Fruit fly (Drosophila melanogaster) whole organism, embryonic: ENCODE data around the gene CG13000.
A peak's percentile ranks its signal among the peaks of the same experiment; 100 is the strongest.

Experiments used
- Abd-B ChIP-seq: fragments of 200-800 bp; sonication (Bioruptor generic); optimal IDR thresholded peaks from 2 replicates; lab custom pipeline; 2018; ENCODE audit warnings: missing biosample characterization, mild to moderate bottlenecking, missing genetic modification characterization, moderate library complexity
- Ada2b ChIP-seq: fragments of 200-800 bp; sonication (Bioruptor generic); IDR thresholded peaks from 2 replicates; pipeline ENCODE4 v1.3.6; 2022; ENCODE audit warnings: missing biosample characterization, missing genetic modification characterization
- Bgb ChIP-seq: fragments of 200-800 bp; sonication (Bioruptor generic); IDR thresholded peaks from 2 replicates; pipeline ENCODE4 v1.3.6; 2022; ENCODE audit warnings: missing biosample characterization, missing genetic modification characterization; ENCODE audit not compliant: partially characterized antibody
- CG11247 ChIP-seq: fragments of 200-800 bp; sonication (Bioruptor generic); IDR thresholded peaks from 2 replicates; pipeline ENCODE4 v1.3.6; 2022; ENCODE audit warnings: missing biosample characterization, missing genetic modification characterization
- CG12155 ChIP-seq: fragments of 200-800 bp; sonication (Bioruptor generic); optimal IDR thresholded peaks from 3 replicates; lab custom pipeline; 2016; ENCODE audit warnings: missing biosample characterization, missing genetic modification characterization
- CG14050 ChIP-seq: fragments of 200-800 bp; sonication (Bioruptor generic); IDR thresholded peaks from 3 replicates; pipeline ENCODE4 v1.3.6; 2022; ENCODE audit warnings: missing biosample characterization, missing genetic modification characterization
- CG16863 ChIP-seq: fragments of 200-800 bp; sonication (Bioruptor generic); optimal IDR thresholded peaks from 3 replicates; lab custom pipeline; 2016; ENCODE audit warnings: missing biosample characterization, missing genetic modification characterization
- CG34224 ChIP-seq: fragments of 200-800 bp; sonication (Bioruptor generic); IDR thresholded peaks from 3 replicates; pipeline ENCODE4 v1.3.6; 2022; ENCODE audit warnings: missing biosample characterization, missing genetic modification characterization; ENCODE audit not compliant: partially characterized antibody
- CG34376 ChIP-seq: fragments of 200-800 bp; sonication (Bioruptor generic); optimal IDR thresholded peaks from 2 replicates; lab custom pipeline; 2018; ENCODE audit warnings: missing biosample characterization, mild to moderate bottlenecking, missing genetic modification characterization
- CG3838 ChIP-seq: fragments of 200-800 bp; sonication (Bioruptor generic); optimal IDR thresholded peaks from 3 replicates; lab custom pipeline; 2016; ENCODE audit warnings: missing biosample characterization, missing genetic modification characterization
- CG4328 ChIP-seq: fragments of 200-800 bp; sonication (Bioruptor generic); optimal IDR thresholded peaks from 3 replicates; lab custom pipeline; 2017; ENCODE audit warnings: missing biosample characterization, missing genetic modification reagents, missing genetic modification characterization
- CG4404 ChIP-seq: fragments of 200-800 bp; sonication (Bioruptor generic); IDR thresholded peaks from 2 replicates; pipeline ENCODE4 v1.3.6; 2022; ENCODE audit warnings: missing biosample characterization, missing genetic modification characterization
- CG6272 ChIP-seq: fragments of 200-800 bp; sonication (Bioruptor generic); IDR thresholded peaks from 2 replicates; pipeline ENCODE4 v1.3.6; 2022; ENCODE audit warnings: missing biosample characterization, missing genetic modification characterization
- CG8359 ChIP-seq: fragments of 200-800 bp; sonication (Bioruptor generic); optimal IDR thresholded peaks from 2 replicates; lab custom pipeline; 2017; ENCODE audit warnings: missing biosample characterization, mild to moderate bottlenecking, missing genetic modification characterization, borderline replicate concordance
- Dfd ChIP-seq, 2 experiments: fragments of >200 bp; optimal IDR thresholded peaks; 2 replicates each; lab custom pipeline; 2017; ENCODE audit warnings: missing biosample characterization in 2 of 2, missing genetic modification characterization in 2 of 2
- Dll ChIP-seq: fragments of 200-800 bp; sonication (Bioruptor generic); IDR thresholded peaks from 4 replicates; pipeline ENCODE4 v1.3.6; 2022; ENCODE audit warnings: missing biosample characterization, missing genetic modification characterization; ENCODE audit not compliant: partially characterized antibody
- Gug ChIP-seq: fragments of 200-800 bp; sonication (Bioruptor generic); IDR thresholded peaks from 4 replicates; pipeline ENCODE4 v1.3.6; 2022; ENCODE audit warnings: missing biosample characterization, missing genetic modification characterization
- H15 ChIP-seq: fragments of 200-800 bp; sonication (Bioruptor generic); IDR thresholded peaks from 3 replicates; pipeline ENCODE4 v1.3.6; 2022; ENCODE audit warnings: missing biosample characterization, missing genetic modification characterization
- HLH4C ChIP-seq: fragments of 200-800 bp; sonication (Bioruptor generic); IDR thresholded peaks from 3 replicates; pipeline ENCODE4 v1.3.6; 2022; ENCODE audit warnings: missing biosample characterization, missing genetic modification characterization; ENCODE audit not compliant: partially characterized antibody
- HmgZ ChIP-seq: fragments of 200-800 bp; sonication (Bioruptor generic); optimal IDR thresholded peaks from 2 replicates; lab custom pipeline; 2018; ENCODE audit warnings: missing biosample characterization, mild to moderate bottlenecking, missing genetic modification characterization
- Hr51 ChIP-seq, 2 experiments: fragments of 200-800 bp; sonication (Bioruptor generic); optimal IDR thresholded peaks; 2 replicates in 1 of 2; 3 replicates in 1 of 2; lab custom pipeline; 2016 to 2018; ENCODE audit warnings: missing biosample characterization in 2 of 2, missing genetic modification characterization in 2 of 2, mild to moderate bottlenecking in 1 of 2, moderate library complexity in 1 of 2
- Lpt ChIP-seq: fragments of >200 bp; optimal IDR thresholded peaks from 2 replicates; lab custom pipeline; 2018; ENCODE audit warnings: missing biosample characterization, missing genetic modification characterization
- MESR4 ChIP-seq: fragments of 200-800 bp; sonication (Bioruptor generic); optimal IDR thresholded peaks from 2 replicates; lab custom pipeline; 2018; ENCODE audit warnings: missing biosample characterization, mild to moderate bottlenecking, missing genetic modification characterization, moderate library complexity
- MTF-1 ChIP-seq: fragments of 200-800 bp; sonication (Bioruptor generic); optimal IDR thresholded peaks from 2 replicates; lab custom pipeline; 2018; ENCODE audit warnings: missing biosample characterization, mild to moderate bottlenecking, missing genetic modification characterization, borderline replicate concordance
- Mad ChIP-seq: fragments of 200-800 bp; sonication (Bioruptor generic); optimal IDR thresholded peaks from 2 replicates; lab custom pipeline; 2016; ENCODE audit warnings: missing biosample characterization, missing genetic modification characterization
- Med ChIP-seq: fragments of 200-800 bp; sonication (Bioruptor generic); peaks from one replicate; lab custom pipeline; 2016; ENCODE audit warnings: missing biosample characterization, missing genetic modification characterization, mild to moderate bottlenecking, inconsistent platforms, moderate library complexity
- NfI ChIP-seq: fragments of 200-800 bp; sonication (Bioruptor generic); optimal IDR thresholded peaks from 3 replicates; lab custom pipeline; 2018; ENCODE audit warnings: missing biosample characterization, mild to moderate bottlenecking, missing genetic modification characterization, moderate library complexity
- Rfx ChIP-seq: fragments of 200-800 bp; sonication (Bioruptor generic); IDR thresholded peaks from 2 replicates; pipeline ENCODE4 v1.3.6; 2022; ENCODE audit warnings: missing biosample characterization, missing genetic modification characterization
- Scr ChIP-seq: fragments of 200-800 bp; sonication (Bioruptor generic); IDR thresholded peaks from 2 replicates; pipeline ENCODE4 v1.3.6; 2022; ENCODE audit warnings: missing biosample characterization, missing genetic modification characterization; ENCODE audit not compliant: partially characterized antibody
- Trl ChIP-seq, 3 experiments: fragments of >200 bp in 2 of 3; fragments of 200-800 bp in 1 of 3; sonication (Bioruptor generic) in 1 of 3; optimal IDR thresholded peaks; 2 replicates in 1 of 3; 3 replicates in 2 of 3; lab custom pipeline; 2016 to 2017; ENCODE audit warnings: missing biosample characterization in 1 of 3, missing genetic modification characterization in 1 of 3
- YL-1 ChIP-seq: fragments of 200-800 bp; sonication (Bioruptor generic); optimal IDR thresholded peaks from 3 replicates; lab custom pipeline; 2017; ENCODE audit warnings: missing biosample characterization, mild to moderate bottlenecking, missing genetic modification characterization
- ab ChIP-seq: fragments of 200-800 bp; sonication (Bioruptor generic); optimal IDR thresholded peaks from 2 replicates; lab custom pipeline; 2016; ENCODE audit warnings: missing biosample characterization, missing genetic modification characterization
- chinmo ChIP-seq: fragments of 200-800 bp; sonication (Bioruptor generic); IDR thresholded peaks from 4 replicates; pipeline ENCODE4 v1.3.6; 2022; ENCODE audit warnings: missing biosample characterization, missing genetic modification characterization; ENCODE audit not compliant: partially characterized antibody
- croc ChIP-seq: fragments of 200-800 bp; sonication (Bioruptor generic); conservative IDR thresholded peaks from 3 replicates; pipeline ENCODE4 v1.3.6; 2022; ENCODE audit warnings: missing biosample characterization, missing genetic modification characterization
- crol ChIP-seq: fragments of 200-800 bp; sonication (Bioruptor generic); IDR thresholded peaks from 2 replicates; pipeline ENCODE4 v1.3.6; 2022; ENCODE audit warnings: missing biosample characterization, missing genetic modification characterization
- en ChIP-seq: fragments of 200-800 bp; sonication (Bioruptor generic); optimal IDR thresholded peaks from 2 replicates; lab custom pipeline; 2016; ENCODE audit warnings: missing biosample characterization, missing genetic modification characterization
- gsb-n ChIP-seq: fragments of 200-800 bp; sonication (Bioruptor generic); optimal IDR thresholded peaks from 3 replicates; lab custom pipeline; 2018; ENCODE audit warnings: missing biosample characterization, mild to moderate bottlenecking, missing genetic modification characterization
- hbn ChIP-seq: fragments of 200-800 bp; sonication (Bioruptor generic); IDR thresholded peaks from 2 replicates; pipeline ENCODE4 v1.3.6; 2022; ENCODE audit warnings: missing biosample characterization, missing genetic modification characterization; ENCODE audit not compliant: partially characterized antibody
- insv ChIP-seq, 2 experiments: fragments of 200-800 bp; sonication (Bioruptor generic); optimal IDR thresholded peaks; 3 replicates each; lab custom pipeline; 2016 to 2018; ENCODE audit warnings: missing biosample characterization in 2 of 2, missing genetic modification characterization in 2 of 2
- mld ChIP-seq: fragments of 200-800 bp; sonication (Bioruptor generic); IDR thresholded peaks from 3 replicates; pipeline ENCODE4 v1.3.6; 2022; ENCODE audit warnings: missing biosample characterization, missing genetic modification characterization; ENCODE audit not compliant: partially characterized antibody
- nau ChIP-seq: fragments of 200-800 bp; sonication (Bioruptor generic); optimal IDR thresholded peaks from 3 replicates; lab custom pipeline; 2017; ENCODE audit warnings: missing biosample characterization, mild to moderate bottlenecking, missing genetic modification characterization, missing genetic modification reagents
- nmo ChIP-seq: fragments of 200-800 bp; sonication (Bioruptor generic); optimal IDR thresholded peaks from 2 replicates; lab custom pipeline; 2018; ENCODE audit warnings: missing biosample characterization, mild to moderate bottlenecking, missing genetic modification characterization, moderate library complexity
- prd ChIP-seq, 3 experiments: fragments of >200 bp in 2 of 3; fragments of 200-800 bp in 1 of 3; sonication (Bioruptor generic) in 1 of 3; optimal IDR thresholded peaks in 2 of 3; IDR thresholded peaks in 1 of 3; 2 replicates in 2 of 3; 3 replicates in 1 of 3; pipeline versions ENCODE4 v1.3.6 to Lab custom; 2017 to 2022; ENCODE audit warnings: missing biosample characterization in 1 of 3, missing genetic modification characterization in 1 of 3
- repo ChIP-seq: fragments of 200-800 bp; sonication (Bioruptor generic); optimal IDR thresholded peaks from 2 replicates; lab custom pipeline; 2016; ENCODE audit warnings: missing biosample characterization, missing genetic modification characterization
- slou ChIP-seq: fragments of 200-800 bp; sonication (Bioruptor generic); optimal IDR thresholded peaks from 3 replicates; lab custom pipeline; 2016; ENCODE audit warnings: missing biosample characterization, missing genetic modification characterization
- sr ChIP-seq: fragments of 200-800 bp; sonication (Bioruptor generic); IDR thresholded peaks from 3 replicates; pipeline ENCODE4 v1.3.6; 2022; ENCODE audit warnings: missing biosample characterization, missing genetic modification characterization
- zen2 ChIP-seq: fragments of 200-800 bp; sonication (Bioruptor generic); IDR thresholded peaks from 3 replicates; pipeline ENCODE4 v1.3.6; 2022; ENCODE audit warnings: missing biosample characterization, missing genetic modification characterization; ENCODE audit not compliant: partially characterized antibody

CG13000 gene

DNA sequence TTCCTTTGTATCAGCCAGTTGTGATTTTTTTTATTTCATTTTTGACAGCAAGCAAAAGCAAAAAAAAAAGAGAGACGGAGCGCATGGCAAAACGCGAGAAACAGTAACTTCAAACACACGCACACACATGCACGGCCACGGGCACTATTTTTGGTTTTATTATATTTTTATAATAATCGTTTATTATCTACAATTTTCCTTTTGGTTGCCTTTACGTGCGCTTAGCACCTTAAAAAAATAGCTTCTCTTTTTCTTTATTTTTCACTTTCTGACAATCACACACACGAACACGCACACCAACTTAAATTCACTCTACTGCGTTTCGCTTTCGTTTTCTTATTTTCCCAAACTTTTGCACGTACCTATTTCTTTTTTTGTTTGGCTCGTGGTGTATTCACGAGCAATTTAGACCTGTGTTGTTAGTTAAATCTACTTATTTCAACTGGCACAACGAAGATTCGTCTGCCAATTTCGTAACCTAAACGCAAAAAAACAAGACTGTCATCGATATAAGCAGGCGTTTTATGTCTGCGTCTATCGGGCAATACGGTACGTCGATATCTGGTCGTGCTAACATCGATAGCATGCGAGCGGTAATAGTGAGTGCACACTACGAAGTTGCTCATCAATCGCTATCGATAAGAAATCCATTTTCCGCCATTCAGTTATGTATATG, 20.0 kb upstream of the CG13000 start, which contains the start of gene Ubr1 (continued):
- TF ChIP-seq Gug (GFP tag; lab: Robert Waterston, UW): no peak; the same call in 3 of the 4 replicates
- TF ChIP-seq CG14050 (GFP tag; lab: Robert Waterston, UW): no peak
- peak; percentile 97 for TF ChIP-seq HLH4C (GFP tag; lab: Robert Waterston, UW)
- peak; percentile 93 for TF ChIP-seq chinmo (GFP tag; lab: Robert Waterston, UW)
- TF ChIP-seq Hr51 (GFP tag; optimal IDR thresholded peaks at IDR 0.05; lab: Kevin White, UChicago): no peak
- peak; percentile 73 for TF ChIP-seq HmgZ (tag; lab: Kevin White, UChicago)
- peak in 1 of 2 experiments; percentile 8 for TF ChIP-seq Dfd (GFP tag; optimal IDR thresholded peaks at IDR 0.05; lab: Kevin White, UChicago)
- TF ChIP-seq nau (GFP tag; lab: Kevin White, UChicago): no peak
- TF ChIP-seq prd (optimal IDR thresholded peaks at IDR 0.05; lab: Kevin White, UChicago): no peak
- TF ChIP-seq prd (GFP tag; IDR thresholded peaks at IDR 0.05; lab: Robert Waterston, UW): 0 out of 3 replicates have a peak, but pooled peaks have one; percentile 6
- TF ChIP-seq CG12155 (GFP tag; lab: Kevin White, UChicago): no peak
- no peak for TF ChIP-seq Ada2b (GFP tag; lab: Robert Waterston, UW)
- TF ChIP-seq CG6272 (GFP tag; lab: Robert Waterston, UW): no peak
- TF ChIP-seq CG4404 (GFP tag; lab: Robert Waterston, UW): no peak
- peak; percentile 76 for TF ChIP-seq zen2 (GFP tag; lab: Robert Waterston, UW)
- TF ChIP-seq Lpt (GFP tag; lab: Kevin White, UChicago): no peak
- TF ChIP-seq insv (GFP tag; optimal IDR thresholded peaks at IDR 0.05; lab: Kevin White, UChicago): no peak
- peak; percentile 8 for TF ChIP-seq repo (GFP tag; lab: Kevin White, UChicago)
- TF ChIP-seq croc (GFP tag; lab: Robert Waterston, UW): no peak
- peak; percentile 40 for TF ChIP-seq nmo (GFP tag; lab: Kevin White, UChicago)
- TF ChIP-seq Scr (GFP tag; lab: Robert Waterston, UW): peak; percentile 88
- no peak for TF ChIP-seq en (GFP tag; lab: Kevin White, UChicago)
- TF ChIP-seq slou (GFP tag; lab: Kevin White, UChicago): no peak
- peak; percentile 65 for TF ChIP-seq Abd-B (GFP tag; lab: Kevin White, UChicago)
- TF ChIP-seq crol (GFP tag; lab: Robert Waterston, UW): no peak
- peak; percentile 96 for TF ChIP-seq mld (GFP tag; lab: Robert Waterston, UW)
- TF ChIP-seq Med (GFP tag; lab: Kevin White, UChicago): peak; percentile 89
- TF ChIP-seq ab (GFP tag; lab: Kevin White, UChicago): no peak
- TF ChIP-seq CG3838: no peak
- TF ChIP-seq CG11247 (GFP tag; lab: Robert Waterston, UW): no peak
- TF ChIP-seq MESR4 (GFP tag; lab: Kevin White, UChicago): peak; percentile 79
- TF ChIP-seq MTF-1: no peak
- TF ChIP-seq CG4328 (GFP tag; lab: Kevin White, UChicago): no peak
- 0 out of 2 replicates have a peak, but pooled peaks have one; percentile 38 for TF ChIP-seq Rfx (GFP tag; lab: Robert Waterston, UW)
- TF ChIP-seq YL-1: peak; percentile 71
- TF ChIP-seq CG8359 (GFP tag; lab: Kevin White, UChicago): no peak
- TF ChIP-seq Mad (GFP tag; lab: Kevin White, UChicago): no peak
- peak; percentile 85 for TF ChIP-seq Dll (GFP tag; lab: Robert Waterston, UW)
- peak; percentile 27 for TF ChIP-seq CG34376 (GFP tag; lab: Kevin White, UChicago)
- peak; percentile 92 for TF ChIP-seq CG34224 (GFP tag; lab: Robert Waterston, UW)
- peak; percentile 80 for TF ChIP-seq hbn (GFP tag; lab: Robert Waterston, UW)
- TF ChIP-seq H15: no peak
- TF ChIP-seq CG16863 (GFP tag; lab: Kevin White, UChicago): no peak
- peak; percentile 34 for TF ChIP-seq gsb-n (tag; lab: Kevin White, UChicago)
- peak; percentile 98 for TF ChIP-seq Bgb
- TF ChIP-seq Trl (optimal IDR thresholded peaks at IDR 0.05; lab: Kevin White, UChicago): peak in 1 of 2 experiments; percentile 9
- TF ChIP-seq Trl (GFP tag; optimal IDR thresholded peaks at IDR 0.05; lab: Kevin White, UChicago): no peak
- no peak for TF ChIP-seq NfI
- TF ChIP-seq sr (GFP tag; lab: Robert Waterston, UW): no peak
